Worm (Caenorhabditis elegans) whole organism, midembryonic: ENCODE measurements around the gene F15A4.5.

Source experiments
- T22C8.4 ChIP-seq: fragments of 200-800 bp; sonication (Bioruptor generic); IDR thresholded peaks from 2 replicates; pipeline ENCODE4 v1.3.6; 2022; ENCODE audit warnings: missing genetic modification characterization, missing compliant biosample characterization
- cog-1 ChIP-seq: sonication (generic microtip); optimal IDR thresholded peaks from 2 replicates; lab custom pipeline; 2016; ENCODE audit warnings: missing genetic modification characterization, missing compliant biosample characterization
- ztf-23 ChIP-seq: fragments of 200-800 bp; sonication (Bioruptor generic); IDR thresholded peaks from 2 replicates; pipeline ENCODE4 v1.3.6; 2022; ENCODE audit warnings: missing genetic modification reagents, missing genetic modification characterization, missing compliant biosample characterization

ce11 chrII:12499969-12500368, 28.9 kb upstream of the F15A4.5 start:
- TF ChIP-seq ztf-23 (no peak), cog-1 (tag; lab: Kevin White, UChicago) (no peak), T22C8.4 (GFP tag; lab: Robert Waterston, UW) (no peak)
